Worm (Caenorhabditis elegans) whole organism, L4 larva: Measurements from ENCODE around the gene fut-5.
A peak's percentile ranks its signal among the peaks of the same experiment; 100 is the strongest.
"Not testable (repeated sequence)": the region's sequence is repeated elsewhere in the genome, so short reads cannot be mapped to it uniquely, and the experiment has no call there.

ENCODE experiments used
- F26F4.8 ChIP-seq: fragments of 200-800 bp; sonication (Bioruptor generic); conservative IDR thresholded peaks from 2 replicates; pipeline ENCODE4 v1.3.6; 2022; ENCODE audit warnings: missing genetic modification characterization, missing compliant biosample characterization
- F37D6.2 ChIP-seq: sonication (generic microtip); optimal IDR thresholded peaks from 2 replicates; lab custom pipeline; 2016; ENCODE audit warnings: mild to moderate bottlenecking, missing genetic modification characterization, missing compliant biosample characterization
- T26A8.4 ChIP-seq: fragments of 200-800 bp; sonication (Bioruptor generic); IDR thresholded peaks from 2 replicates; pipeline ENCODE4 v1.3.6; 2022; ENCODE audit warnings: missing genetic modification characterization, missing compliant biosample characterization
- Y48G9A.11 ChIP-seq: fragments of 200-800 bp; sonication (Bioruptor generic); IDR thresholded peaks from 2 replicates; pipeline ENCODE4 v1.3.6; 2022; ENCODE audit warnings: missing genetic modification reagents, missing genetic modification characterization, missing compliant biosample characterization
- Y5F2A.4 ChIP-seq: fragments of 200-800 bp; sonication (Bioruptor generic); optimal IDR thresholded peaks from 2 replicates; lab custom pipeline; 2018; ENCODE audit warnings: mild to moderate bottlenecking, missing genetic modification characterization, missing compliant biosample characterization
- Y75B8A.6 ChIP-seq: fragments of 200-800 bp; sonication (Bioruptor generic); IDR thresholded peaks from 2 replicates; pipeline ENCODE4 v1.3.6; 2022; ENCODE audit warnings: missing genetic modification reagents, missing genetic modification characterization, missing compliant biosample characterization
- aha-1 ChIP-seq: fragments of 150-350 bp; peaks from one replicate; lab custom pipeline; 2014; ENCODE audit warnings: missing biosample characterization, missing genetic modification characterization
- ceh-20 ChIP-seq: fragments of 200-800 bp; sonication (Bioruptor generic); IDR thresholded peaks from 2 replicates; pipeline ENCODE4 v1.3.6; 2022; ENCODE audit warnings: missing genetic modification reagents, missing genetic modification characterization, missing compliant biosample characterization
- ceh-32 ChIP-seq: sonication (generic microtip); optimal IDR thresholded peaks from 2 replicates; lab custom pipeline; 2016; ENCODE audit warnings: mild to moderate bottlenecking, missing genetic modification characterization, missing compliant biosample characterization; ENCODE audit not compliant: poor library complexity
- ceh-82 ChIP-seq: sonication (generic microtip); optimal IDR thresholded peaks from 2 replicates; lab custom pipeline; 2017; ENCODE audit warnings: missing biosample characterization, missing genetic modification characterization
- cey-2 ChIP-seq: sonication (generic microtip); optimal IDR thresholded peaks from 3 replicates; lab custom pipeline; 2017; ENCODE audit warnings: missing genetic modification characterization, mild to moderate bottlenecking, missing compliant biosample characterization, antibody characterized with exemption, borderline replicate concordance; ENCODE audit not compliant: insufficient read depth
- daf-16 ChIP-seq, 3 experiments: sonication (generic microtip); optimal IDR thresholded peaks; 2 replicates each; lab custom pipeline; 2016 to 2017; ENCODE audit warnings: missing genetic modification characterization in 3 of 3, missing genetic modification reagents in 3 of 3, mild to moderate bottlenecking in 2 of 3, missing compliant biosample characterization in 2 of 3, missing biosample characterization in 1 of 3, moderate library complexity in 1 of 3
- dmd-6 ChIP-seq: fragments of 200-800 bp; sonication (Bioruptor generic); IDR thresholded peaks from 2 replicates; pipeline ENCODE4 v1.3.6; 2022; ENCODE audit warnings: missing genetic modification reagents, missing genetic modification characterization, missing compliant biosample characterization
- dmd-9 ChIP-seq: fragments of 200-800 bp; sonication (Bioruptor generic); IDR thresholded peaks from 2 replicates; pipeline ENCODE4 v1.3.6; 2022; ENCODE audit warnings: missing genetic modification reagents, missing genetic modification characterization, missing compliant biosample characterization
- dpl-1 ChIP-seq: fragments of 150-350 bp; optimal IDR thresholded peaks from 2 replicates; lab custom pipeline; 2014; ENCODE audit warnings: missing biosample characterization, missing genetic modification reagents, missing genetic modification characterization
- egl-43 ChIP-seq: fragments of 200-800 bp; sonication (Bioruptor generic); IDR thresholded peaks from 2 replicates; pipeline ENCODE4 v1.3.6; 2022; ENCODE audit warnings: missing genetic modification reagents, missing genetic modification characterization, missing compliant biosample characterization
- fkh-10 ChIP-seq: fragments of 150-350 bp; optimal IDR thresholded peaks from 2 replicates; lab custom pipeline; 2014; ENCODE audit warnings: missing biosample characterization, missing genetic modification reagents, missing genetic modification characterization
- hlh-11 ChIP-seq: fragments of 200-800 bp; sonication (Bioruptor generic); optimal IDR thresholded peaks from 2 replicates; lab custom pipeline; 2018; ENCODE audit warnings: mild to moderate bottlenecking, missing genetic modification characterization, missing compliant biosample characterization
- hlh-30 ChIP-seq: sonication (generic microtip); optimal IDR thresholded peaks from 2 replicates; lab custom pipeline; 2017; ENCODE audit warnings: antibody characterized with exemption, mild to moderate bottlenecking, missing genetic modification characterization, missing compliant biosample characterization; ENCODE audit not compliant: insufficient read depth
- hmg-1.1 ChIP-seq: fragments of 200-800 bp; sonication (Bioruptor generic); IDR thresholded peaks from 2 replicates; pipeline ENCODE4 v1.3.6; 2022; ENCODE audit warnings: missing genetic modification reagents, missing genetic modification characterization, missing compliant biosample characterization
- lim-7 ChIP-seq: fragments of 200-800 bp; sonication (Bioruptor generic); IDR thresholded peaks from 2 replicates; pipeline ENCODE4 v1.3.6; 2022; ENCODE audit warnings: missing genetic modification characterization, missing compliant biosample characterization
- lin-13 ChIP-seq: fragments of 150-350 bp; optimal IDR thresholded peaks from 2 replicates; lab custom pipeline; 2014; ENCODE audit warnings: missing biosample characterization, missing genetic modification reagents, missing genetic modification characterization
- lin-38 ChIP-seq: fragments of 200-800 bp; sonication (Bioruptor generic); IDR thresholded peaks from 2 replicates; pipeline ENCODE4 v1.3.6; 2022; ENCODE audit warnings: missing genetic modification reagents, missing genetic modification characterization, missing compliant biosample characterization
- lin-39 ChIP-seq: fragments of 150-350 bp; optimal IDR thresholded peaks from 2 replicates; lab custom pipeline; 2014; ENCODE audit warnings: missing biosample characterization, missing genetic modification reagents, missing genetic modification characterization
- lsy-2 ChIP-seq, 2 experiments: fragments of 150-350 bp in 1 of 2; sonication (generic microtip) in 1 of 2; optimal IDR thresholded peaks; 2 replicates each; lab custom pipeline; 2014 to 2017; ENCODE audit warnings: missing biosample characterization in 2 of 2, missing genetic modification characterization in 2 of 2
- madf-5 ChIP-seq, 2 experiments: fragments of 200-800 bp; sonication (Bioruptor generic); IDR thresholded peaks; 2 replicates each; pipeline ENCODE4 v1.3.6; 2022; ENCODE audit warnings: missing compliant biosample characterization in 2 of 2, missing genetic modification characterization in 2 of 2
- madf-9 ChIP-seq: fragments of 200-800 bp; sonication (Bioruptor generic); conservative IDR thresholded peaks from 2 replicates; pipeline ENCODE4 v1.3.6; 2022; ENCODE audit warnings: missing genetic modification reagents, missing genetic modification characterization, missing compliant biosample characterization
- mdt-29 ChIP-seq: fragments of 200-800 bp; sonication (Bioruptor generic); IDR thresholded peaks from 2 replicates; pipeline ENCODE4 v1.3.6; 2022; ENCODE audit warnings: missing genetic modification reagents, missing genetic modification characterization, missing compliant biosample characterization
- mep-1 ChIP-seq: fragments of 150-350 bp; sonication (generic microtip); optimal IDR thresholded peaks from 3 replicates; lab custom pipeline; 2014; ENCODE audit warnings: missing biosample characterization, missing genetic modification characterization
- mes-2 ChIP-seq: sonication (generic microtip); optimal IDR thresholded peaks from 2 replicates; lab custom pipeline; 2016; ENCODE audit warnings: missing genotype, mild to moderate bottlenecking, missing genetic modification characterization, missing compliant biosample characterization; ENCODE audit not compliant: poor library complexity, severe bottlenecking
- mxl-2 ChIP-seq: fragments of 200-800 bp; sonication (Bioruptor generic); conservative IDR thresholded peaks from 2 replicates; pipeline ENCODE4 v1.3.6; 2022; ENCODE audit warnings: missing genetic modification reagents, missing genetic modification characterization, missing compliant biosample characterization
- nhr-237 ChIP-seq: sonication (generic microtip); optimal IDR thresholded peaks from 2 replicates; lab custom pipeline; 2017; ENCODE audit warnings: missing biosample characterization, missing genetic modification characterization
- nhr-25 ChIP-seq: sonication (generic microtip); optimal IDR thresholded peaks from 2 replicates; lab custom pipeline; 2017; ENCODE audit warnings: missing genetic modification characterization, mild to moderate bottlenecking, missing compliant biosample characterization, antibody characterized with exemption, moderate library complexity, borderline replicate concordance; ENCODE audit not compliant: insufficient read depth
- nhr-28 ChIP-seq: fragments of 150-350 bp; optimal IDR thresholded peaks from 2 replicates; lab custom pipeline; 2014; ENCODE audit warnings: missing biosample characterization, missing genetic modification characterization
- nhr-76 ChIP-seq: fragments of 150-350 bp; optimal IDR thresholded peaks from 2 replicates; lab custom pipeline; 2014; ENCODE audit warnings: missing biosample characterization, missing genetic modification characterization
- pha-4 ChIP-seq, 2 experiments: fragments of 150-350 bp in 1 of 2; fragments of 200-800 bp in 1 of 2; sonication (Bioruptor generic) in 1 of 2; IDR thresholded peaks in 1 of 2; optimal IDR thresholded peaks in 1 of 2; 2 replicates each; pipeline versions ENCODE4 v1.3.6 to Lab custom; 2014 to 2022; ENCODE audit warnings: missing genetic modification characterization in 2 of 2, missing genetic modification reagents in 2 of 2, missing biosample characterization in 1 of 2, missing compliant biosample characterization in 1 of 2
- php-3 ChIP-seq: fragments of 200-800 bp; sonication (Bioruptor generic); IDR thresholded peaks from 2 replicates; pipeline ENCODE4 v1.3.6; 2022; ENCODE audit warnings: missing genetic modification reagents, missing genetic modification characterization, missing compliant biosample characterization
- rbr-2 ChIP-seq: sonication (generic microtip); optimal IDR thresholded peaks from 2 replicates; lab custom pipeline; 2016; ENCODE audit warnings: missing genotype, missing genetic modification characterization, missing compliant biosample characterization
- sdz-12 ChIP-seq: fragments of 200-800 bp; sonication (Bioruptor generic); optimal IDR thresholded peaks from 2 replicates; lab custom pipeline; 2018; ENCODE audit warnings: mild to moderate bottlenecking, missing genetic modification characterization, missing compliant biosample characterization
- set-16 ChIP-seq: fragments of 200-800 bp; sonication (Bioruptor generic); IDR thresholded peaks from 2 replicates; pipeline ENCODE4 v1.3.6; 2022; ENCODE audit warnings: missing genetic modification reagents, missing genetic modification characterization, missing compliant biosample characterization
- spr-3 ChIP-seq: fragments of 200-800 bp; sonication (Bioruptor generic); optimal IDR thresholded peaks from 2 replicates; lab custom pipeline; 2018; ENCODE audit warnings: mild to moderate bottlenecking, missing genetic modification characterization, missing compliant biosample characterization
- unc-62 ChIP-seq, 3 experiments: fragments of 150-350 bp in 1 of 3; sonication (generic microtip); optimal IDR thresholded peaks in 2 of 3; peaks in 1 of 3; 1 replicate in 1 of 3; 2 replicates in 2 of 3; lab custom pipeline; 2014 to 2017; ENCODE audit warnings: missing biosample characterization in 3 of 3, missing genetic modification characterization in 3 of 3, missing genetic modification reagents in 3 of 3, missing genotype in 1 of 3
- zag-1 ChIP-seq: fragments of 150-350 bp; optimal IDR thresholded peaks from 2 replicates; lab custom pipeline; 2014; ENCODE audit warnings: missing biosample characterization, missing genetic modification characterization
- zip-2 ChIP-seq: fragments of 150-350 bp; optimal IDR thresholded peaks from 2 replicates; lab custom pipeline; 2014; ENCODE audit warnings: missing biosample characterization, missing genetic modification characterization
- ztf-7 ChIP-seq: fragments of 150-350 bp; optimal IDR thresholded peaks from 2 replicates; lab custom pipeline; 2014; ENCODE audit warnings: missing biosample characterization, missing genetic modification characterization

fut-5 gene

DNA sequence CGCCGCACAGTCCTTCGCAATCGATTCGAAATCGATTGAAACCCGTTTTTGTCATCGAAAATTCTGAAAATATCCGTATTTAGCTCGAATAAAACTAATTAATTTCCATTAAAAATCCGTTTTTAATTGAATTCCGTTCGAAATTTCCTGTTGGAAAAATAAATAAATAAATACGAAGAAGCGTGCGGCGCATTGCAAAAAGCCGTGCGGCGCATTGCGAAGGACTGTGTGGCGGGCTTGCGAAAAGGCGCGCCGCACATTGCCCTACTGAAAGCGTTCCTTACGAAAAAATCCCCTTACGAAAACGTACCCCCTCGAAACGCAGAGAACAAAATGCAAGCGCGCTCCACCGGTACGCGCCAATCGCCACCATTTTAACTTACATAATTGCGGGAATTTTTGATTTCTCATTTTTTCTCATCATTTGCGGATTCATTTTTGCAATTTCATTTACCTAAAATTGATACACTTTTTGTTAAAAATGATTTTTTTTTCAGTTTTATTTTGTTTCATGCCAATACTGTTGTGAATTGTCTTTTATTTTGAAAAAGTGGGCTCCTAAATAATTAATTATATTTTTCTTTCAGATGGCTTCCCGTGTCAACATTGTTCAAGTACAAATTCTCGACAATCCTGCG, 34.1 kb upstream of the fut-5 start, which contains the start of gene unc-85 (continued):
- TF ChIP-seq pha-4 (GFP tag; IDR thresholded peaks at IDR 0.05; lab: Robert Waterston, UW) (peak; percentile 90), dmd-9 (GFP tag; lab: Robert Waterston, UW) (peak; percentile 78), madf-9 (peak; percentile 79), nhr-28 (tag; lab: Kevin White, UChicago) (peak; percentile 15), ceh-20 (GFP tag; lab: Robert Waterston, UW) (peak; percentile 90), daf-16 (GFP tag; optimal IDR thresholded peaks at IDR 0.05; lab: Kevin White, UChicago) (peak in 1 of 2 experiments; percentile 41), daf-16 (tag; optimal IDR thresholded peaks at IDR 0.05; lab: Kevin White, UChicago) (peak; percentile 32), hmg-1.1 (GFP tag; lab: Robert Waterston, UW) (peak; percentile 93), hlh-11 (peak; percentile 72)
- not testable (repeated sequence) for TF ChIP-seq pha-4 (tag; optimal IDR thresholded peaks at IDR 0.05; lab: Kevin White, UChicago)

DNA sequence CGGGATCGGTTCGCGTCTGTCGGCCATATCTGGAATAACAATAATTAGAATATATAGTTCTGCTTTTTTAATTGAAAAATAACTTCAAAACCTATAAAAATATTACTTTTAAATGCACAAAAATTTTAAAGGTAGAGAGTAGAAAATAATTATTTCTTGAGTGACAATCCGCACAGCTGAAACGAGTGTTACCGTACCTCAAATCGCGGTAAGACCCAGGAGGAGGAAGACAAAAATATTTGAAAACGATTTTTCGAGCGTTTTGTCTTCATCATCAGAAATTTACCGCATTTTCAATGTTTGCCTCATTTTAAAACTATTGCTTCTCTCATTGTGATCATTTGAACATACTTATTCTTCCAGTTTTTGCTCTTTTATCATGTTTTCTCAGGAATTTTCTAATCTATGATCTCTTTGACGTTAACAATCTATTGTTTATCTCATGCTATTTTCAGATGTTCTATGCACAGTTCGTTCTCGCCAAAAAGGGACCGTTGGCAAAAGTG, 30.8 kb upstream of the fut-5 start, which contains the start of the genes rpn-5 and scc-1:
TSS of gene rpn-5 (minus strand) at position 162 of the 506 bp plus-strand sequence.
TSS of gene scc-1 (plus strand) at position 456 of the 506 bp plus-strand sequence.
- TF ChIP-seq F37D6.2 (no peak), zag-1 (no peak), ceh-82 (tag; lab: Kevin White, UChicago) (no peak), Y5F2A.4 (GFP tag; lab: Kevin White, UChicago) (no peak), zip-2 (tag; lab: Kevin White, UChicago) (no peak), fkh-10 (GFP tag; lab: Kevin White, UChicago) (no peak), nhr-76 (no peak), sdz-12 (GFP tag; lab: Kevin White, UChicago) (no peak), ztf-7 (tag; lab: Kevin White, UChicago) (no peak), hmg-1.1 (GFP tag; lab: Robert Waterston, UW) (no peak), nhr-25 (tag; lab: Kevin White, UChicago) (peak; percentile 27), lin-39 (tag; lab: Kevin White, UChicago) (no peak), Y75B8A.6 (no peak), F26F4.8 (GFP tag; lab: Robert Waterston, UW) (no peak), ceh-20 (GFP tag; lab: Robert Waterston, UW) (no peak), lsy-2 (tag; optimal IDR thresholded peaks at IDR 0.05; lab: Kevin White, UChicago) (peak; percentile 94 to 99), dpl-1 (GFP tag; lab: Kevin White, UChicago) (peak; percentile 92), ceh-32 (tag; lab: Kevin White, UChicago) (no peak), mep-1 (tag; lab: Kevin White, UChicago) (peak; percentile 67), rbr-2 (tag; lab: Kevin White, UChicago) (peak; percentile 33), daf-16 (GFP tag; optimal IDR thresholded peaks at IDR 0.05; lab: Kevin White, UChicago) (no peak), daf-16 (tag; optimal IDR thresholded peaks at IDR 0.05; lab: Kevin White, UChicago) (peak; percentile 62), lim-7 (GFP tag; lab: Robert Waterston, UW) (no peak), Y48G9A.11 (GFP tag; lab: Robert Waterston, UW) (no peak), mdt-29 (GFP tag; lab: Robert Waterston, UW) (no peak), set-16 (no peak), T26A8.4 (GFP tag; lab: Robert Waterston, UW) (no peak), madf-5 (GFP tag; IDR thresholded peaks at IDR 0.05; lab: Robert Waterston, UW) (no peak), lin-13 (GFP tag; lab: Kevin White, UChicago) (peak; percentile 46), hlh-30 (tag; lab: Kevin White, UChicago) (peak; percentile 63), spr-3 (GFP tag; lab: Kevin White, UChicago) (no peak), dmd-6 (GFP tag; lab: Robert Waterston, UW) (no peak), lin-38 (GFP tag; lab: Robert Waterston, UW) (peak; percentile 71), mes-2 (tag; lab: Kevin White, UChicago) (peak; percentile 73), aha-1 (tag; lab: Kevin White, UChicago) (no peak), nhr-237 (no peak), cey-2 (tag; lab: Kevin White, UChicago) (no peak), unc-62 (GFP tag; optimal IDR thresholded peaks at IDR 0.05 in 1 of 2; lab: Kevin White, UChicago) (peak in 1 of 2 experiments; percentile 83), unc-62 (tag; optimal IDR thresholded peaks at IDR 0.05; lab: Kevin White, UChicago) (no peak), nhr-28 (tag; lab: Kevin White, UChicago) (peak; percentile 31), mxl-2 (GFP tag; lab: Robert Waterston, UW) (no peak), php-3 (GFP tag; lab: Robert Waterston, UW) (no peak), egl-43 (no peak)
